Fruit fly (Drosophila melanogaster): ENCODE results near the gene CG5196.

CG5196 gene

DNA sequence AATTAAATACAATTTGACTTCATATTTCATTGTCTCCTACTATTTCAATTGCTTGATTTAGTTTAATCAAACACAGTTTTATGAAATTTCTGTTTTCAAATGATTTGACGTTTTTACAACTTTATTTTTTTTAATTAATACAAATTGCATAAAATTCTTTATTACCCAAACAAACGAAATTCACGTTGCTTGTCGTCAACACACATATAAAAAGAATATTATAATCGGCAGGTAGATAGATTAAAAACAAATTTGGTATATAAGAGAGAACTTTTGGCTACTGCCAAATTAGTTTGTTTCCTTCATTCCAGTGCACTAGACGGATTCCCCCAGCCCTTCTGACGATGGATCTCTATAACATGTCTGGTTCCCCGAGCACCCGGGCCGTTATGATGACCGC, 31.3 kb upstream of the CG5196 start, which contains the start of gene GstD6:
TSS of gene GstD6 (plus strand) at position 301 of the 400 bp plus-strand sequence.
- TF ChIP-seq Hr4 (GFP tag; optimal IDR thresholded peaks at IDR 0.05): no peak
- no peak for TF ChIP-seq Hr38 (GFP tag; optimal IDR thresholded peaks at IDR 0.05)
- no peak for TF ChIP-seq vri (GFP tag; optimal IDR thresholded peaks at IDR 0.05)
- no peak for TF ChIP-seq CG10631 (GFP tag; optimal IDR thresholded peaks at IDR 0.05)
- TF ChIP-seq pdm3 (GFP tag; optimal IDR thresholded peaks at IDR 0.05): no peak
- no peak for TF ChIP-seq CG6163 (GFP tag; IDR thresholded peaks at IDR 0.05)
- TF ChIP-seq CG6854 (GFP tag; optimal IDR thresholded peaks at IDR 0.05): no peak
- no peak for TF ChIP-seq dsx (GFP tag; optimal IDR thresholded peaks at IDR 0.05; ENCODE audit: poor library complexity, severe bottlenecking)
- TF ChIP-seq CG11762 (GFP tag; optimal IDR thresholded peaks at IDR 0.05; ENCODE audit: insufficient read depth): no peak
- no peak for TF ChIP-seq cyc (GFP tag; optimal IDR thresholded peaks at IDR 0.05)
- TF ChIP-seq Eip93F (GFP tag; optimal IDR thresholded peaks at IDR 0.05): no peak
- no peak for TF ChIP-seq Sox102F (GFP tag; optimal IDR thresholded peaks at IDR 0.05)
- TF ChIP-seq acj6 (GFP tag; optimal IDR thresholded peaks at IDR 0.05): no peak

DNA sequence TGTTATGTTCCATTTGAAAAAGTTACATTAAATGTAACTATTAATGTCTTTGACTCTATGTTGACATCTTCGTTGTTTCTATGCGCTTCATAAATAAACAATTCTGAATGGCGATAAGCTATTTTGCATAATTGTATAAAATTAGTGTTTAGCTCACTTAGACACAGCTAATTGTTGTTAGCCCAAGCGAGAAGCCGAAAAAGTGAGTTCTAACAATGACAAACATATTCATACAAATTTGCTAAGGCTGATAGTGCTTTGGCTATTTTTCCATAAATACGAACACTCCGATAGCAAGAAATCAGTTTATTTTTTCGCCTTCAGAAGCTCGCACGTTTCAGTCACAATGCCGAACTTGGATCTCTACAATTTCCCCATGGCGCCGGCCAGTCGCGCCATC, 29.9 kb upstream of the CG5196 start, which contains the start of gene GstD7:
TSS of gene GstD7 (plus strand) at position 301 of the 400 bp plus-strand sequence.
- TF ChIP-seq CG32006 (GFP tag; optimal IDR thresholded peaks at IDR 0.05) (no peak), Eip93F (GFP tag; optimal IDR thresholded peaks at IDR 0.05) (no peak), topi (GFP tag; optimal IDR thresholded peaks at IDR 0.05) (no peak), achi (GFP tag; optimal IDR thresholded peaks at IDR 0.05) (no peak), Blimp-1 (GFP tag; optimal IDR thresholded peaks at IDR 0.05) (no peak), dac (GFP tag; optimal IDR thresholded peaks at IDR 0.05) (no peak), Lpt (GFP tag; optimal IDR thresholded peaks at IDR 0.05) (no peak), CG8319 (GFP tag; optimal IDR thresholded peaks at IDR 0.05) (no peak), eg (GFP tag; IDR thresholded peaks at IDR 0.05) (no peak), dsx (GFP tag; optimal IDR thresholded peaks at IDR 0.05; ENCODE audit: poor library complexity, severe bottlenecking) (no peak), pdm3 (GFP tag; optimal IDR thresholded peaks at IDR 0.05) (no peak), Ets96B (tag; optimal IDR thresholded peaks at IDR 0.05) (no peak), CG6854 (GFP tag; optimal IDR thresholded peaks at IDR 0.05) (no peak), OdsH (GFP tag; optimal IDR thresholded peaks at IDR 0.05) (no peak), Hr4 (GFP tag; optimal IDR thresholded peaks at IDR 0.05) (no peak), spab (GFP tag; optimal IDR thresholded peaks at IDR 0.05) (no peak), CG3919 (GFP tag; optimal IDR thresholded peaks at IDR 0.05) (no peak), Met (GFP tag; optimal IDR thresholded peaks at IDR 0.05) (no peak), CG31627 (GFP tag; optimal IDR thresholded peaks at IDR 0.05) (no peak)

DNA sequence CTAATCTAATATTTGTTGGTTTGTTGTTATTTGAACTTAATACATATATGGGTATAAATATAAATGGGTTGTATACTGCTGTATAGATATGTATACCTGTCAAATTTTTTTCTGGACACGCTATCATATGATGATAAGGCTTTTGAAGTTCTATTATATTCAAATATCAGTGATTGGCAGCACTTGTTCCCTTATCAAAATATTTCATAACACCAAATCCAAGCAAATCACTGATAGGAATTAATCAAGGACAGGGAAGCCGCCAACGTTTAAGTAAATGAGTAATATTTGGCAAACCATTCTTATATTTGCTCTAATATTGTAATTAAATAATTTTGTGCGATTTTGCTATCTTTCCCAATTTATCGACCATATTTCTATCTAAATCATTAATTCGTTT, 28.9 kb upstream of the CG5196 start:
- TF ChIP-seq Hr38 (GFP tag; optimal IDR thresholded peaks at IDR 0.05) (no peak), vri (GFP tag; optimal IDR thresholded peaks at IDR 0.05) (peak; percentile 84)

DNA sequence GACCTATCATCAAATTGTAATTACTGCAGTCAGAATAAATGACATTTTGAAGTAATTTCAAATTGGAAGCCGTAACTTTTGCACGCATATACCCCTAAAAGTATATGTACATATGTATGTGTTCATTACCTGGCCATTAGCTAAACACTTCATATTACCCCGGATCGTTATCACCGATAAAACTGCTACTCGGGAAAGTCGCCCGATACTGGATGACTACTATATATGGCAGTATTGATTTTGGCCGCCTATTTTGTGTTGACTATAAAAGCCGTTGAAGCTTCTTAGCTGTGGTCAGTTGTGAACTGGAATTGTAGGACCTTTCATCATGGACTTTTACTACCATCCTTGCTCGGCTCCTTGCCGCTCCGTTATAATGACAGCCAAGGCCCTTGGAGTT, 28.4 kb upstream of the CG5196 start, which contains the start of gene GstD8:
TSS of gene GstD8 (plus strand) at position 301 of the 400 bp plus-strand sequence.
- TF ChIP-seq CG1621 (tag; optimal IDR thresholded peaks at IDR 0.05): no peak
- TF ChIP-seq Eip78C (GFP tag): no peak
- TF ChIP-seq acj6 (GFP tag; optimal IDR thresholded peaks at IDR 0.05): no peak
- TF ChIP-seq fkh (GFP tag; optimal IDR thresholded peaks at IDR 0.05): no peak
- no peak for TF ChIP-seq Lpt (GFP tag; optimal IDR thresholded peaks at IDR 0.05)
- no peak for TF ChIP-seq CG8319 (GFP tag; optimal IDR thresholded peaks at IDR 0.05)
- no peak for TF ChIP-seq CG32006 (GFP tag; optimal IDR thresholded peaks at IDR 0.05)
- no peak for TF ChIP-seq Hr39 (GFP tag; optimal IDR thresholded peaks at IDR 0.05)
- no peak for TF ChIP-seq Eip93F (GFP tag; optimal IDR thresholded peaks at IDR 0.05)
- TF ChIP-seq CG8119 (GFP tag; IDR thresholded peaks at IDR 0.05): no peak
- TF ChIP-seq pdm3 (GFP tag; optimal IDR thresholded peaks at IDR 0.05): no peak

DNA sequence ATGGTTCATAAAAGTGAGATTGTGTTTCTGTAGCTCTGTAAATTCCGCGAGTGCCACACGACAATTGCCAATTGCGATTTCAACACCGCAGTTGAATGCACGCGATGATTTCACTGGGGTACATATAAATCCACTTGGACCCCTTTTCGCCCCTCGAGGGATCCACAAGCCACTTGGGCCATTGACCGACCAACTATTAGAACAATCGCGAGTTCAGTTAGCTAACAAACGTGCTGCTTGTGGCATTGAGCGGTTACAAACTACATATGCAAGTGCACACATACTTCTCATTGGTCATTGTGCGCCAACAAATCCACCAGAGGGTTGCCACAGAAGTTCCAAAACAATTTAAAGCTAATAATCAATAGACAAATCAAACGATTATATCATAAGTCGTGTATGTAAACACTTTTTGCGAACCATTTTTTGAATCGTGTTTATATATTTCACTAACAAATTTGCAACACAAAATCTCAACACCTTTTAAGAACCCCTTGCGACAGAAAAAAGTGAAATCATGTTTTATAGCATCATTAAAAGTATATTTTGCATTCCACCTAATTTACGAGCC, 26.9 kb upstream of the CG5196 start:
- TF ChIP-seq salr (GFP tag; optimal IDR thresholded peaks at IDR 0.05): no peak
- no peak for TF ChIP-seq CG3032 (tag; optimal IDR thresholded peaks at IDR 0.05)
- TF ChIP-seq CG1621 (tag; optimal IDR thresholded peaks at IDR 0.05): no peak
- no peak for TF ChIP-seq CG7368 (GFP tag; optimal IDR thresholded peaks at IDR 0.05)
- TF ChIP-seq Ets96B (tag; optimal IDR thresholded peaks at IDR 0.05): no peak
- no peak for TF ChIP-seq fd85E (GFP tag; optimal IDR thresholded peaks at IDR 0.05)
- peak; percentile 78 for TF ChIP-seq CG32006 (GFP tag; optimal IDR thresholded peaks at IDR 0.05)
- TF ChIP-seq Hr39 (GFP tag; optimal IDR thresholded peaks at IDR 0.05): no peak
- no peak for TF ChIP-seq CG11762 (GFP tag; optimal IDR thresholded peaks at IDR 0.05; ENCODE audit: insufficient read depth)
- no peak for TF ChIP-seq vri (GFP tag; optimal IDR thresholded peaks at IDR 0.05)
- TF ChIP-seq fkh (GFP tag; optimal IDR thresholded peaks at IDR 0.05): no peak
- 0 out of 2 replicates have a peak, but pooled peaks have one; percentile 38 for TF ChIP-seq Gug (GFP tag; IDR thresholded peaks at IDR 0.05)
- no peak for TF ChIP-seq CG34406 (GFP tag; optimal IDR thresholded peaks at IDR 0.05)
- TF ChIP-seq lz (GFP tag; optimal IDR thresholded peaks at IDR 0.05): no peak
- no peak for TF ChIP-seq CG16779 (tag; optimal IDR thresholded peaks at IDR 0.05)
- TF ChIP-seq Eip78C (GFP tag): peak; percentile 60
- TF ChIP-seq Ets21C (GFP tag; optimal IDR thresholded peaks at IDR 0.05): no peak
- peak; percentile 54 for TF ChIP-seq CG4318 (GFP tag; optimal IDR thresholded peaks at IDR 0.05)

Data from whole organism, prepupa.